1 worm cellular context compared by ENCODE assay signal in the genomic region with DNA sequence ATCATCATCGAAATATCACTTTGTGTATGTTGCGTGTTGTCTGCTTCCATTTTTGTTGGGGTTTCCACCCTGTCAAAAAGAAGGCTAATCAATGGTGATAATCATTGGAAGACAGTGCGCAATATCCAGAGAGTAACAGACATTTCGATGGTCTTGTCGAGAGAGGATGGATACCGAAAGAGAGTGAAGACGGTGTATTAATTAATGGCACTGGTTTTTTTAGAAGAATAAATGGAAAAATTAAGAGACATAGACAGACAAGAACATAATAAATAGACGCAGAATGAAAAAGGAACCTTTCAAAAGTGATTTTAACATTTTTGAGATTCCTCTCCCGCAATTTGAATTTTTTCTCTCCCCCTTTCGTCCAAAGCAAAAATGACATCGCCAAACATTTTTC.
TF ChIP-seq lines count a peak whose summit lies in the region.

No protein-coding gene starts in this region.

TF ChIP-seq in whole organism, L4 larva, 104 proteins besides CTCF, POLR2A, EP300 and RAD21 (continued from another document):
- TF ChIP-seq nhr-76 (tag; optimal IDR thresholded peaks at IDR 0.05; lab: Kevin White, UChicago) (no peak), nhr-77 (tag; optimal IDR thresholded peaks at IDR 0.05; lab: Kevin White, UChicago) (no peak)
